Worm (Caenorhabditis elegans) whole organism, L4 larva: Measurements from ENCODE around the gene hsp-12.6.

ENCODE experiments used
- F26F4.8 ChIP-seq: fragments of 200-800 bp; sonication (Bioruptor generic); conservative IDR thresholded peaks from 2 replicates; pipeline ENCODE4 v1.3.6; 2022; ENCODE audit warnings: missing genetic modification characterization, missing compliant biosample characterization
- F44E2.7 ChIP-seq: fragments of 200-800 bp; sonication (Bioruptor generic); IDR thresholded peaks from 2 replicates; pipeline ENCODE4 v2.1.2; 2022; ENCODE audit warnings: missing genetic modification characterization, missing compliant biosample characterization
- F49E8.2 ChIP-seq: sonication (generic microtip); optimal IDR thresholded peaks from 2 replicates; lab custom pipeline; 2016; ENCODE audit warnings: missing compliant biosample characterization, mild to moderate bottlenecking, missing genetic modification characterization, borderline replicate concordance
- R02D3.7 ChIP-seq: fragments of 150-350 bp; sonication (generic microtip); optimal IDR thresholded peaks from 3 replicates; lab custom pipeline; 2014; ENCODE audit warnings: missing biosample characterization, missing genetic modification characterization
- T20F7.1 ChIP-seq: fragments of 200-800 bp; sonication (Bioruptor generic); optimal IDR thresholded peaks from 2 replicates; lab custom pipeline; 2018; ENCODE audit warnings: mild to moderate bottlenecking, missing genetic modification characterization, missing compliant biosample characterization
- T26A8.4 ChIP-seq: fragments of 200-800 bp; sonication (Bioruptor generic); IDR thresholded peaks from 2 replicates; pipeline ENCODE4 v1.3.6; 2022; ENCODE audit warnings: missing genetic modification characterization, missing compliant biosample characterization
- ZK546.5 ChIP-seq, 2 experiments: sonication (generic microtip); optimal IDR thresholded peaks; 2 replicates each; lab custom pipeline; 2017; ENCODE audit warnings: missing biosample characterization in 2 of 2, missing genetic modification characterization in 2 of 2
- arid-1 ChIP-seq: fragments of 200-800 bp; sonication (Bioruptor generic); conservative IDR thresholded peaks from 2 replicates; pipeline ENCODE4 v1.3.6; 2022; ENCODE audit warnings: missing genetic modification reagents, missing genetic modification characterization, missing compliant biosample characterization
- attf-4 ChIP-seq: sonication (generic microtip); optimal IDR thresholded peaks from 3 replicates; lab custom pipeline; 2017; ENCODE audit warnings: missing biosample characterization, missing genetic modification characterization
- ceh-20 ChIP-seq: fragments of 200-800 bp; sonication (Bioruptor generic); IDR thresholded peaks from 2 replicates; pipeline ENCODE4 v1.3.6; 2022; ENCODE audit warnings: missing genetic modification reagents, missing genetic modification characterization, missing compliant biosample characterization
- ceh-32 ChIP-seq: sonication (generic microtip); optimal IDR thresholded peaks from 2 replicates; lab custom pipeline; 2016; ENCODE audit warnings: mild to moderate bottlenecking, missing genetic modification characterization, missing compliant biosample characterization; ENCODE audit not compliant: poor library complexity
- ceh-62 ChIP-seq: sonication (generic microtip); optimal IDR thresholded peaks from 2 replicates; lab custom pipeline; 2017; ENCODE audit warnings: missing biosample characterization, missing genetic modification characterization
- cey-2 ChIP-seq: sonication (generic microtip); optimal IDR thresholded peaks from 3 replicates; lab custom pipeline; 2017; ENCODE audit warnings: missing genetic modification characterization, mild to moderate bottlenecking, missing compliant biosample characterization, antibody characterized with exemption, borderline replicate concordance; ENCODE audit not compliant: insufficient read depth
- daf-16 ChIP-seq, 3 experiments: sonication (generic microtip); optimal IDR thresholded peaks; 2 replicates each; lab custom pipeline; 2016 to 2017; ENCODE audit warnings: missing genetic modification characterization in 3 of 3, missing genetic modification reagents in 3 of 3, mild to moderate bottlenecking in 2 of 3, missing compliant biosample characterization in 2 of 3, missing biosample characterization in 1 of 3, moderate library complexity in 1 of 3
- daf-8 ChIP-seq: fragments of 200-800 bp; sonication (Bioruptor generic); IDR thresholded peaks from 2 replicates; pipeline ENCODE4 v1.3.6; 2022; ENCODE audit warnings: missing genetic modification characterization, missing compliant biosample characterization
- dmd-9 ChIP-seq: fragments of 200-800 bp; sonication (Bioruptor generic); IDR thresholded peaks from 2 replicates; pipeline ENCODE4 v1.3.6; 2022; ENCODE audit warnings: missing genetic modification reagents, missing genetic modification characterization, missing compliant biosample characterization
- duxl-1 ChIP-seq: sonication (generic microtip); optimal IDR thresholded peaks from 2 replicates; lab custom pipeline; 2016; ENCODE audit warnings: mild to moderate bottlenecking, missing genetic modification characterization, moderate library complexity, missing compliant biosample characterization; ENCODE audit not compliant: poor library complexity
- egl-43 ChIP-seq: fragments of 200-800 bp; sonication (Bioruptor generic); IDR thresholded peaks from 2 replicates; pipeline ENCODE4 v1.3.6; 2022; ENCODE audit warnings: missing genetic modification reagents, missing genetic modification characterization, missing compliant biosample characterization
- fkh-10 ChIP-seq: fragments of 150-350 bp; optimal IDR thresholded peaks from 2 replicates; lab custom pipeline; 2014; ENCODE audit warnings: missing biosample characterization, missing genetic modification reagents, missing genetic modification characterization
- hlh-30 ChIP-seq: sonication (generic microtip); optimal IDR thresholded peaks from 2 replicates; lab custom pipeline; 2017; ENCODE audit warnings: antibody characterized with exemption, mild to moderate bottlenecking, missing genetic modification characterization, missing compliant biosample characterization; ENCODE audit not compliant: insufficient read depth
- lin-1 ChIP-seq: fragments of 200-800 bp; sonication (Bioruptor generic); IDR thresholded peaks from 2 replicates; pipeline ENCODE4 v1.3.6; 2022; ENCODE audit warnings: missing genetic modification reagents, missing genetic modification characterization, missing compliant biosample characterization
- lin-15B ChIP-seq: fragments of 150-350 bp; sonication (generic microtip); optimal IDR thresholded peaks from 3 replicates; lab custom pipeline; 2014; ENCODE audit warnings: missing biosample characterization, missing genetic modification characterization
- lsy-2 ChIP-seq, 2 experiments: fragments of 150-350 bp in 1 of 2; sonication (generic microtip) in 1 of 2; optimal IDR thresholded peaks; 2 replicates each; lab custom pipeline; 2014 to 2017; ENCODE audit warnings: missing biosample characterization in 2 of 2, missing genetic modification characterization in 2 of 2
- mdl-1 ChIP-seq, 2 experiments: fragments of 150-350 bp in 1 of 2; sonication (generic microtip) in 1 of 2; optimal IDR thresholded peaks; 2 replicates each; lab custom pipeline; 2014 to 2017; ENCODE audit warnings: missing biosample characterization in 2 of 2, missing genetic modification characterization in 2 of 2
- mdt-29 ChIP-seq: fragments of 200-800 bp; sonication (Bioruptor generic); IDR thresholded peaks from 2 replicates; pipeline ENCODE4 v1.3.6; 2022; ENCODE audit warnings: missing genetic modification reagents, missing genetic modification characterization, missing compliant biosample characterization
- mep-1 ChIP-seq: fragments of 150-350 bp; sonication (generic microtip); optimal IDR thresholded peaks from 3 replicates; lab custom pipeline; 2014; ENCODE audit warnings: missing biosample characterization, missing genetic modification characterization
- mes-2 ChIP-seq: sonication (generic microtip); optimal IDR thresholded peaks from 2 replicates; lab custom pipeline; 2016; ENCODE audit warnings: missing genotype, mild to moderate bottlenecking, missing genetic modification characterization, missing compliant biosample characterization; ENCODE audit not compliant: poor library complexity, severe bottlenecking
- mxl-2 ChIP-seq: fragments of 200-800 bp; sonication (Bioruptor generic); conservative IDR thresholded peaks from 2 replicates; pipeline ENCODE4 v1.3.6; 2022; ENCODE audit warnings: missing genetic modification reagents, missing genetic modification characterization, missing compliant biosample characterization
- nhr-102 ChIP-seq: sonication (generic microtip); optimal IDR thresholded peaks from 2 replicates; lab custom pipeline; 2016; ENCODE audit warnings: mild to moderate bottlenecking, missing genetic modification characterization, moderate library complexity, missing compliant biosample characterization
- nhr-111 ChIP-seq: fragments of 200-800 bp; sonication (Bioruptor generic); optimal IDR thresholded peaks from 2 replicates; lab custom pipeline; 2018; ENCODE audit warnings: mild to moderate bottlenecking, missing genetic modification characterization, missing compliant biosample characterization
- nhr-25 ChIP-seq: sonication (generic microtip); optimal IDR thresholded peaks from 2 replicates; lab custom pipeline; 2017; ENCODE audit warnings: missing genetic modification characterization, mild to moderate bottlenecking, missing compliant biosample characterization, antibody characterized with exemption, moderate library complexity, borderline replicate concordance; ENCODE audit not compliant: insufficient read depth
- nhr-28 ChIP-seq: fragments of 150-350 bp; optimal IDR thresholded peaks from 2 replicates; lab custom pipeline; 2014; ENCODE audit warnings: missing biosample characterization, missing genetic modification characterization
- nhr-42 ChIP-seq: fragments of 200-800 bp; sonication (Bioruptor generic); IDR thresholded peaks from 2 replicates; pipeline ENCODE4 v1.3.6; 2022; ENCODE audit warnings: missing genetic modification characterization, missing compliant biosample characterization
- pha-4 ChIP-seq, 2 experiments: fragments of 150-350 bp in 1 of 2; fragments of 200-800 bp in 1 of 2; sonication (Bioruptor generic) in 1 of 2; IDR thresholded peaks in 1 of 2; optimal IDR thresholded peaks in 1 of 2; 2 replicates each; pipeline versions ENCODE4 v1.3.6 to Lab custom; 2014 to 2022; ENCODE audit warnings: missing genetic modification characterization in 2 of 2, missing genetic modification reagents in 2 of 2, missing biosample characterization in 1 of 2, missing compliant biosample characterization in 1 of 2
- php-3 ChIP-seq: fragments of 200-800 bp; sonication (Bioruptor generic); IDR thresholded peaks from 2 replicates; pipeline ENCODE4 v1.3.6; 2022; ENCODE audit warnings: missing genetic modification reagents, missing genetic modification characterization, missing compliant biosample characterization
- rbr-2 ChIP-seq: sonication (generic microtip); optimal IDR thresholded peaks from 2 replicates; lab custom pipeline; 2016; ENCODE audit warnings: missing genotype, missing genetic modification characterization, missing compliant biosample characterization
- set-16 ChIP-seq: fragments of 200-800 bp; sonication (Bioruptor generic); IDR thresholded peaks from 2 replicates; pipeline ENCODE4 v1.3.6; 2022; ENCODE audit warnings: missing genetic modification reagents, missing genetic modification characterization, missing compliant biosample characterization
- tra-1 ChIP-seq: fragments of 200-800 bp; sonication (Bioruptor generic); IDR thresholded peaks from 2 replicates; pipeline ENCODE4 v1.3.6; 2022; ENCODE audit warnings: missing genetic modification reagents, missing genetic modification characterization, missing compliant biosample characterization
- unc-62 ChIP-seq, 3 experiments: fragments of 150-350 bp in 1 of 3; sonication (generic microtip); optimal IDR thresholded peaks in 2 of 3; peaks in 1 of 3; 1 replicate in 1 of 3; 2 replicates in 2 of 3; lab custom pipeline; 2014 to 2017; ENCODE audit warnings: missing biosample characterization in 3 of 3, missing genetic modification characterization in 3 of 3, missing genetic modification reagents in 3 of 3, missing genotype in 1 of 3
- zfp-3 ChIP-seq: fragments of 200-800 bp; sonication (Bioruptor generic); conservative IDR thresholded peaks from 2 replicates; pipeline ENCODE4 v1.3.6; 2022; ENCODE audit warnings: missing genetic modification reagents, missing genetic modification characterization, missing compliant biosample characterization
- zip-11 ChIP-seq: fragments of 200-800 bp; sonication (Bioruptor generic); IDR thresholded peaks from 2 replicates; pipeline ENCODE4 v1.3.6; 2022; ENCODE audit warnings: missing genetic modification characterization, missing compliant biosample characterization
- ztf-7 ChIP-seq: fragments of 150-350 bp; optimal IDR thresholded peaks from 2 replicates; lab custom pipeline; 2014; ENCODE audit warnings: missing biosample characterization, missing genetic modification characterization

The hsp-12.6 gene

DNA sequence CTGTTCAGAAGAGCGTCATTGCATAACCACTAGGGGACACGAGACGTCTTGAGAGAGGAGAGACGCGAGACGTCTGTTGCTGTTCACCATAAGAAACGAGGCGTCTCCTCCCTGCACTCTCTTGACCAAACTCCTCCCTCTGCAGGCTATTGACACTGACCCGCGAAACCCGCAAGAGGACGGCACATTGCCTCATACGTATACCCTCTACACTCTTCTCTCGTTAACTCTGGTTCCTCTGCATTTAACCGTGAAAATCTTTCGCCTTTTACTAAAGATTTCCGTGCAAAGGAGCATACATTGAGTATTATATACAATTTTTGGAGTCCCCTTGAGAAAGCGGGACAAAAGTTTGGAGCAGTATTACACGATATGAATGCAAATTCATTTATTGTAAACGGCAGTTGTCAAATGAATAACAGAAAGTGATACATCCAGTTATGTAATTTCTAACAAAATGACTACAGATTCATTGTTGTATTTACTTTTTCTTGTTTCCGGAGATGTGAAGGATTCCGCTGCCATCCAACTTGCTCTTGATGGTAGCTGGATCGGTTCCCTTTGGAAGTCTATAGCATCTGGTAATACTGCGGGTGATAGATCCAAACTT, 2.5 kb downstream of the hsp-12.6 start (continued):
- TF ChIP-seq dmd-9 (GFP tag; lab: Robert Waterston, UW) (no peak), F49E8.2 (peak; percentile 86), F26F4.8 (GFP tag; lab: Robert Waterston, UW) (no peak), set-16 (GFP tag; lab: Robert Waterston, UW) (no peak; the same call in 1 of the 2 replicates), nhr-42 (GFP tag; lab: Robert Waterston, UW) (peak; percentile 50; the same call in 1 of the 2 replicates), nhr-111 (GFP tag; lab: Kevin White, UChicago) (no peak), php-3 (GFP tag; lab: Robert Waterston, UW) (peak; percentile 59; the same call in 1 of the 2 replicates), ceh-62 (tag; lab: Kevin White, UChicago) (no peak), fkh-10 (GFP tag; lab: Kevin White, UChicago) (peak; percentile 88), lin-1 (GFP tag; lab: Robert Waterston, UW) (peak; percentile 76), cey-2 (tag; lab: Kevin White, UChicago) (no peak), zip-11 (GFP tag; lab: Robert Waterston, UW) (no peak), rbr-2 (tag; lab: Kevin White, UChicago) (peak; percentile 95), nhr-102 (tag; lab: Kevin White, UChicago) (peak; percentile 87)
- TF ChIP-seq, all 104 proteins: peak for 67

DNA sequence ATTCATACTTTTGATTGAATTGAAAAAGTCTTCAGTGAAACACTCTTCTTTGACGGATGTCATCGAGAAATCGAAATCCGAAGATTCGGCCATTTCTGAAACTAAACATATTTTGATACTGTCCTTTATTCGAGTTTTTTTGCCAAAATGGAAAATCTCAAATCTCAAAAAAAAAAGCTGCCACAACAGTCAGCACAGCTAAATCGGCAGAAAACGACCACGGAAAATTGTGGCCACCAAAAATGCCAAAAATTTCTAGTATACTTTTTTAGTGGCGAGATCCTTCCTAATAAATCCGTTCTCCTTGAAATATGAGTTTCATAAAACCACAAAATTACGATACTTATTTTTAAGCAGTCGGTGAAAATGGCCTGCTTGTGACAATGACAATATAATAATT, 3.1 kb downstream of the hsp-12.6 start, which contains the start of gene F38E11.9:
F38E11.9 (minus strand) TSS at position 101 of the 400 bp plus-strand sequence.
- TF ChIP-seq R02D3.7 (tag; lab: Kevin White, UChicago) (no peak), F44E2.7 (GFP tag; lab: Robert Waterston, UW) (no peak), lin-15B (tag; lab: Kevin White, UChicago) (no peak), mdl-1 (tag; optimal IDR thresholded peaks at IDR 0.05; lab: Kevin White, UChicago) (no peak), attf-4 (no peak), mep-1 (tag; lab: Kevin White, UChicago) (no peak), nhr-102 (tag; lab: Kevin White, UChicago) (no peak), duxl-1 (no peak), ztf-7 (tag; lab: Kevin White, UChicago) (no peak), T26A8.4 (GFP tag; lab: Robert Waterston, UW) (no peak), ceh-20 (no peak), egl-43 (no peak), mdt-29 (no peak), daf-16 (GFP tag; optimal IDR thresholded peaks at IDR 0.05; lab: Kevin White, UChicago) (no peak), daf-16 (tag; optimal IDR thresholded peaks at IDR 0.05; lab: Kevin White, UChicago) (no peak), ZK546.5 (tag; optimal IDR thresholded peaks at IDR 0.05; lab: Kevin White, UChicago) (no peak), lsy-2 (tag; optimal IDR thresholded peaks at IDR 0.05; lab: Kevin White, UChicago) (no peak)
- TF ChIP-seq, all 104 proteins: peak for 0

DNA sequence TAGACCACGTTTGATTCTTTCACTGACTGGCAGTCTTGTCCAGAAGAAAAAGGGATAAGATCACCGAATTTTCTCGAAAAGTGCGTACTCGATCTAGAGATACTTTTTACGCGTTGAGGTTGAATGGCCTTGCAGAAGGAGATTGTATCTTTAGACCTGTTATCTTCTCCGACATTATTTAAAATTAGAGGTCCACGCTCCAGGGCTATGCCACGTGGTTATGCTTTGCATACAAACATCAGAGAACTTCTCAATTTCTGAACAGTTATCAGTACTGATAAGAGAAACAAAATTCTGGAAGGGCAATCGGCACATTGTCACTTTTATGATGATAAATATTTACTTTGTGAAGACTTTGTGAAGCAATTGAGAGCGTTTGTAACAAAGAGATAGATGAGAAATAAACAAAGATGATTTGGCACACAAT, 4.9 kb downstream of the hsp-12.6 start:
- TF ChIP-seq hlh-30 (tag; lab: Kevin White, UChicago), result peak; percentile 76
- TF ChIP-seq tra-1, result peak; percentile 69; the same call in 1 of the 2 replicates
- TF ChIP-seq nhr-25, result peak; percentile 57
- TF ChIP-seq mep-1 (tag; lab: Kevin White, UChicago), result peak; percentile 68
- 0 out of 2 replicates have a peak, but pooled peaks have one; percentile 8 for TF ChIP-seq lin-1 (GFP tag; lab: Robert Waterston, UW)
- no peak for TF ChIP-seq nhr-111 (GFP tag; lab: Kevin White, UChicago)
- TF ChIP-seq mxl-2, result no peak
- TF ChIP-seq mes-2 (tag; lab: Kevin White, UChicago), result peak; percentile 60
- no peak for TF ChIP-seq daf-8 (GFP tag; lab: Robert Waterston, UW)
- peak; percentile 75; the same call in 1 of the 2 replicates for TF ChIP-seq zfp-3 (GFP tag; lab: Robert Waterston, UW)
- peak; percentile 99 for TF ChIP-seq nhr-28 (tag; lab: Kevin White, UChicago)
- TF ChIP-seq arid-1 (GFP tag; lab: Robert Waterston, UW), result no peak; the same call in 1 of the 2 replicates
- TF ChIP-seq F49E8.2, result no peak
- TF ChIP-seq pha-4 (GFP tag; IDR thresholded peaks at IDR 0.05; lab: Robert Waterston, UW), result peak; percentile 59
- TF ChIP-seq pha-4 (tag; optimal IDR thresholded peaks at IDR 0.05; lab: Kevin White, UChicago), result peak; percentile 78
- no peak for TF ChIP-seq ceh-32
- peak; percentile 58 for TF ChIP-seq T20F7.1 (GFP tag; lab: Kevin White, UChicago)
- TF ChIP-seq nhr-102 (tag; lab: Kevin White, UChicago), result peak; percentile 86
- 0 out of 2 replicates have a peak, but pooled peaks have one; percentile 44 for TF ChIP-seq T26A8.4 (GFP tag; lab: Robert Waterston, UW)
- peak in 1 of 2 experiments; percentile 99 for TF ChIP-seq unc-62 (GFP tag; optimal IDR thresholded peaks at IDR 0.05 in 1 of 2; lab: Kevin White, UChicago)
- TF ChIP-seq unc-62 (tag; optimal IDR thresholded peaks at IDR 0.05; lab: Kevin White, UChicago), result no peak
